Fruit fly (Drosophila melanogaster) S2 (cell line): Measurements from ENCODE around the gene CG3655.

ENCODE experiments used
- CG8478 ChIP-seq: fragments of >200 bp; optimal IDR thresholded peaks from 2 replicates; lab custom pipeline; 2018
- CTCF ChIP-seq, 2 experiments: fragments of >200 bp; optimal IDR thresholded peaks; 2 replicates each; lab custom pipeline; 2018

CG3655 gene

DNA sequence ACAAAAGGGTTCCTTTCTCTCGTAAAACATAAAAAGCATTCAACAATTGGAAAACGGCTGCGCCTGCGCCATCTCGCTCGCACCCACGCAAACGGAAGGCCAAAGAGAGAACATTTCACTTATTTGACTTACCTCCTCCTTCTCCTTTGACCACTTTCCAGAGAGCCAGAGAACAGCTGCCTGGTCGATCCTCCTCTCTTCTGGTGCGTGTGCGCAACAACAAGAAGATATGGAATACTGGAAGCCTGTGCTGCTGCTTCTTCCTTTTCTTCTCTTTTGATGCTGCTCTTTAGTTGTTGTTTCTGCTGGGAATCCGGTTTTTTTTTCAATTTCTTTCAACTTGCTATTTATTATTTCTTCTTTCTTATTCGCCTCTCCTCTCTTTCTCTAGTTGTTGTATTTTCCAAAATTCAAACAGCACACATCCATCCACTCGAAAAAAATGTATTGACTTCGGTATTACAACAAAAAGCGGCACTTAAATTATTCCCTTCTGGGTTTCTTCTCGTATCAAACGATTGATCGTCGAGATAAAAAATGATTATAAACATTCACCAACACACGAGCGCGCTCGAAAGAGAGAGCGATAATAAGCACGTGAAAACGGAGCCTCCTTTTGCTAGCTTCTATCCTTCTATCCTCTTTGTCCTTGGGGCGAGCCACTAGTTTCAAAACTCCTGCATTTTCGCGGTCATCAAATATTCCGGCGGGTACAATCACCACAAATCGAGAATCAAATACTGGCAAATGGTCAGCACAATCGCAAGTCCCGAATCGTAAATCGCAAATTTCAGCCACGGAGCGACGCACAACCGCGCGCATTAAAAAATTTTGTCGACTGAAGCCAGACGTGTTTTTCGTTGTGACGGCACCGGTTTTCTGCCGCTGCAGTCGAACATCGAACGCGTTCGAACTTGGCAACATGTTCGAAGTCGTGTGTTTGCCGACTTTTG, at the start of gene CG3655:
Gene CG3655 (minus strand): TSS at position 844 of the 953 bp plus-strand sequence.
- no peak for TF ChIP-seq CTCF (optimal IDR thresholded peaks at IDR 0.05; lab: Kevin White, UChicago)
- no peak for TF ChIP-seq CG8478 (lab: Kevin White, UChicago)

DNA sequence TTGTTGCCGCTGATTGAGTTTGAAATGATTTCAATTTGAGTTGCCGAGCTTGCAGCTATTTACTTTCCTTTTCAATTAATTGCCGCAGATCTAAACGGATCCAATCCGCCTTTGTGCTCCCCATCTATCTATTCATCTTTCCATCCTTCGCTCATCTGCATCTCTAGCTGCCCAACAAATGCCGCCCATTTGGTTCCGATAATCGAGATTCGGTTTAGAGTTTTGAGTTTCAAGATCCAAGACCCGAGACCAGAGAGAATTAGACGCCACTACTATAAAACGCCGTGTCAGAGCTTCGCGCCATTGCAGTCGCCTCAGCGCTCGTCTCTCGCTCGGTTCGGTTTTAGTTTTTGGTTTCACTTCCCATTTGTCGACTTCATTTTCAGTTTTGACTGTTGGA, 49.8 kb upstream of the CG3655 start, which contains the start of gene CG14626:
Gene CG14626 (plus strand): TSS at position 301 of the 400 bp plus-strand sequence.
- TF ChIP-seq CTCF (optimal IDR thresholded peaks at IDR 0.05; lab: Kevin White, UChicago) = no peak
- TF ChIP-seq CG8478 (lab: Kevin White, UChicago) = no peak

DNA sequence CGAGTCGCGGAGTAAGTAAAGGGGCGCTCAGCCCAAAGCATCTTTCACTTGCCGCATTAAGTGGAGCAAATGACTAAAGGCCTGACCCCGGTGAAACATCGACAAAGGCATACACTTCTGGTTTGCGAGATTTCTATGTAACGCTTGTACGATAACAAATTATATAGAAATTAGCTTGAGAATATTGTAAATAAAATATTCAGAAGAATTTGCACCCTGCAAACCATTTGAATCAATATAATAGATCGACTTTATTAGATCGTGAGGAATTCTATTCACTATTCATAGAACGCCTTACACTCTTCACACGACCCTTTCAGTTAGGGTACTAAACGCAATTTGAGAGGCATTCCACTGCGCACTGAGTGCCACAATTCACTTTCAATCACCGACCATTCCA, 49.0 kb upstream of the CG3655 start:
- TF ChIP-seq CG8478 (lab: Kevin White, UChicago) (no peak), CTCF (optimal IDR thresholded peaks at IDR 0.05; lab: Kevin White, UChicago) (no peak)

DNA sequence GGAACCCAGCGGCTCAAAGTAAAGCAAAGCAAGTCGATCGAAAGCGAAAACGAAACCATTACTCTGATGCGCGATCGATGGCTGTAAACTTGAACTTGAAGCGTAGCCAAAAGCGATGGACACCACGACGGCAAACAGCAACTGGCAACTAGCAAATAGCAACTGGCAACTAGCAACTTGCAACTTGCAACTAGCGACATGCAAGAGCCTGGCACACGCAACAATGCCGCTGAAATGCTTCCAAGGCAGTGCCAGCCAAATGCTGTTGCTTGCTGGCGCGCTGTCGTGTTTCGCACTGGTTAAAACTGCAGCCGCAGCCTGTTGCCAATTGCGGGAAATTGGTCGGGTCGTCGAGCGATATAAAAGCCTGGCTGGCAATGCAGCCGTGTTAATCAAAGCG, 46.6 kb upstream of the CG3655 start, which contains the start of gene CG14627:
Gene CG14627 (plus strand): TSS at position 301 of the 400 bp plus-strand sequence.
- no peak for TF ChIP-seq CG8478 (lab: Kevin White, UChicago)
- no peak for TF ChIP-seq CTCF (optimal IDR thresholded peaks at IDR 0.05; lab: Kevin White, UChicago)

DNA sequence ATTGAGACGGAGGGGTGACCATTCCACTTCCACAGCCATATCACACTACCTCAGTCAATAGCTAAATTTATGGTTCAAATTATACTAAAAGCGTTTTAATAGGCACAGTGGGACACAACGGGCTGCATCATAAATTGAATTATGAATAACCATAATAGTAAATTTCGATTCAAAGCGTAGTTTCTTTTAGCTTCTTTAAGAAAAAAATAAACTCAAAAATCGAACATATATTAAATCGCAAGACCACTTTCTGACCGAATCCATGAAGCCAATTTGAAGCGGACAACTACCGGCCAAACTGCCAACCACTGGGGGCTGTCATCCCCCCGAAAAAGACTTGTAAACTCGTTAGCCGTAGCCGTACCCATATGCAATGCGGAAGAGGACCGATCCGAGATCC, 46.2 kb upstream of the CG3655 start:
- TF ChIP-seq CTCF (optimal IDR thresholded peaks at IDR 0.05; lab: Kevin White, UChicago) = no peak
- TF ChIP-seq CG8478 (lab: Kevin White, UChicago) = no peak

DNA sequence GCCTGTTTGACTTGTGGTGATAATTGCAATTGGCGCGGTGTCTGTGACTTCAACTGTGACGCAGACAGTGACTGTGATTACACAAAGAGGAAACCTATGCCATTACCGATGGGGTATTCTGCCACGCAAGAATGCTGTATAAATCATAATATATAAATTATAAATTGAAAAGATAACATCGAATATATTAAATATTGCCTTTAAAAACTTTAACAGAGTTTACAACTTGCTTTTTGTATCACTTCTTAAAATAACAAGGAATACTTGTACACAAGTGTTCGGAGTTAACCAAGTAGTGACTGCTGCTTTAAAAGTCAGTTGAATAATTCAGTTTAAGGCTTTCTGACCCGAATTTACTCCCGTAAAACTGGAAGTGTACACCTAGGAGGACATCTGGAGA, 45.2 kb upstream of the CG3655 start, which contains the start of gene CG11379:
Gene CG11379 (plus strand): TSS at position 301 of the 400 bp plus-strand sequence.
- TF ChIP-seq CG8478 (lab: Kevin White, UChicago) (no peak), CTCF (optimal IDR thresholded peaks at IDR 0.05; lab: Kevin White, UChicago) (no peak)

DNA sequence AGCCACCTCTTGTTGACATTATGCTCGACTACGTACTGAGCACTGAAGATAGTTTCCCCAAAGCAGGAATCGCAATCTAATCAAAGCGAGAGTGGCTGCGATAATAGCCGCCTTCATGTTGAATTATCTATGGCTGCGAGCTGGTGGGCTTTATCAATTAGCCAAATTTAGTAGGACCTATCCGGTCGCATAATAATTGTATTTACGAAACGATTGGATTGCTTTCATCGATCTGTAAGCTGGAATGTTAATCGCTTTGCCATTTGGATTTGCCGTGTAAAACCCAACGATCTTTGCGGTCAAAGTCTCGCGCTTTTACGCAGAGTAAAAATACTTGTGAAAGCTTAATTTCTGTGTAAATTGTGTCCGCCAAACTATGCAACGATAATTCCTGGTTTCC, 41.3 kb upstream of the CG3655 start, which contains the start of gene CG11384:
Gene CG11384 (minus strand): TSS at position 43 of the 400 bp plus-strand sequence.
- TF ChIP-seq CTCF (optimal IDR thresholded peaks at IDR 0.05; lab: Kevin White, UChicago) (no peak), CG8478 (lab: Kevin White, UChicago) (no peak)

DNA sequence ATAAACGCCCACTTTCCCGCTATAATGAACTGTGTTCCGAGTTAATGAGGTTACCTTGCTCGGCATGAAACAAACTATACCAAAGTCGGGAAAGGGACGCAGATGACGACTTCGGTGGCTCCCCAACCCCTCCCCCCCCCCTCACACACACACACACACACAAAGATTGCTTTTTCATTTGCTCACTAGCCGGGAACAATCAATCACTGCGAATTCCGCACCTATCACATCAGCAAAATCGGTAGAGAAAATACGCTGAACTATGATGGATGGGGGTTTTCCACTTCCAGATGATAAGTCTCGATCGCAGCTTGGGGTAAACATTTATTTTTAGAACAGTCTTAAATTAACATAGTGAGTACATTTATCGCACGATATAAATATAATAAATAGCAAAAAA, 38.9 kb upstream of the CG3655 start:
- TF ChIP-seq CTCF (optimal IDR thresholded peaks at IDR 0.05; lab: Kevin White, UChicago) (no peak), CG8478 (lab: Kevin White, UChicago) (no peak)

DNA sequence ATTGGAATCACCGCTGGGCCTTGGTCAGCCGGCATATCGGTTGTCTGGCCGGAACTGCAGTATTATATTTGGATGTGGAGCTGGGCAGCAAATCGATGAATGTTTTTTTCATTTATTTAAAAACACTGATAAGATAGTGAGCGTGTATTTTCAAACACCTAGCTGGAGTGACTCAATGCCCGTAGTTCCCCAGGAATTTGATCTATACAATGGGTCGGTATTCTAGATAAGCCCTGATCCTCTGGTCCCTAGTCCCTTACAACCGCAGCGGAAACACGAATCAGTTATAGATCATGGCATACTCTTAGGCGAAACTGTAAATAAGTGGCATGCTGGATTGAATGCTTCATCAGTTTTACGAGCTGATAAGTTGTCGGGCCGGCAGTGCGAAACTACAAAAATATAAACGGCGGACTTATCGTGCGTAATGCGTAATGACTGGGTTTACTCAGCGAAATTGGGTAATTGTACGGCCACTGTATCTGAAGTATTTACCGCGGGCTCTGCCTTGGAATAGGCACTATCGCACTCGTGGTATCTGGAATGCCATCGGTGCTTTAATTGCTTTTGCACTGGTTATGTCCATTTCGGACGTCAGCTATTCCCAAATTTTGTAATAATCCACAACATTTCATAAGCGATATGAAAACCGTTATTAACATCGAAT, 38.2 kb upstream of the CG3655 start:
- TF ChIP-seq CTCF (optimal IDR thresholded peaks at IDR 0.05; lab: Kevin White, UChicago) = no peak
- no peak for TF ChIP-seq CG8478 (lab: Kevin White, UChicago)

DNA sequence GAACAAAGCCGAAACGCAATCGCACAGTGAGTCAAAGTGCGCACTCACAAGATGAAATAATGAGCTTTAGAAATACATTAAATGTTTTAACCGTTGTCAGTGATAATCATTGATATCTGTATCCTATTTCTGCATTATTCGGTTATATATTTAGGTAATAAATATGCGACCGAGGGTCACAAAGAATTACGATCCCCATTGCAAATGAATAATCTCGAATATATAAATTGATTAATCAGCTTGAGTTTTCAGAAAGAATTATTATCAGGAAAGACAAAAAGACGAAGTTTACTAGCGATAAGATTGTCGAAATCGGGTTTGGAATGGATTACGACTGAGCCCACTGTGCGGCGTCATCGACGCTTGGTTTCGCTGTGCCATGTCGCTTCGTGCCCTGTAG, 36.3 kb upstream of the CG3655 start:
- TF ChIP-seq CG8478 (lab: Kevin White, UChicago) (no peak), CTCF (optimal IDR thresholded peaks at IDR 0.05; lab: Kevin White, UChicago) (no peak)

DNA sequence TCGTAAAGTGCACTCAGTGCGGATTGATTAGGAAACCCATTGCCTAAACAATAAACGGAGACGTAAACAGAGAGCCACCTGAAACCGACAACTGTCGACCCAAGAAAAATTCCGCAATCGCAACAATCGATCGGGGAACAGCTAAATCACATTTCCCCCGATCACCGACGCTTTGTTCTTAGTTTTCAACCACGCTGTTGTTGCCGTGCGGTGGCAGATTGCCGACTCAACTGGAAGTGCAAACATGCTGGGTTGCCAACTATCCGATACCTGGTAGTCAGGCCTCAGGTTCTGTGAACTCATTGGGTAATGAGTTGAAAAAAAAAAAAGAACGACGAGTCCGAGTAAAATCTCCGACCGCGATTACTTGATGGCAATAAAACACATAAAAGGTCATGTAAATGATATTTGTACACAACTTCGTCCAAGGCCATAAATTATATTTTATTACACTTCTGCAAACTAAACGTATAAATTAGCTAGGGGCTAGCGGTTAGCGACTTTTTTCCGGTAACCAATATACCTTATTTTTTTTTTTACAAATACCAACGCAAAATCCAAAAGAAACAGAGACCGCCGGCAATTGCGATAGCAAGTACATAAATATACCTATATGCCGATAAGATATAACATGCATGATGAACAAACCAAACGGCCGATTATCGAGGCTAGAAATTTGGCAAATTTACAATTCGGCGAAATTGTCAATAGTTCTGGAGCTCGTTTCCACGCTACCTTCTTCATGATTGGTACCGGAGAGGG, 35.6 kb upstream of the CG3655 start, which contains the start of gene CG11378:
Gene CG11378 (plus strand): TSS at position 712 of the 762 bp plus-strand sequence.
- no peak for TF ChIP-seq CG8478 (lab: Kevin White, UChicago)
- no peak for TF ChIP-seq CTCF (optimal IDR thresholded peaks at IDR 0.05; lab: Kevin White, UChicago)

DNA sequence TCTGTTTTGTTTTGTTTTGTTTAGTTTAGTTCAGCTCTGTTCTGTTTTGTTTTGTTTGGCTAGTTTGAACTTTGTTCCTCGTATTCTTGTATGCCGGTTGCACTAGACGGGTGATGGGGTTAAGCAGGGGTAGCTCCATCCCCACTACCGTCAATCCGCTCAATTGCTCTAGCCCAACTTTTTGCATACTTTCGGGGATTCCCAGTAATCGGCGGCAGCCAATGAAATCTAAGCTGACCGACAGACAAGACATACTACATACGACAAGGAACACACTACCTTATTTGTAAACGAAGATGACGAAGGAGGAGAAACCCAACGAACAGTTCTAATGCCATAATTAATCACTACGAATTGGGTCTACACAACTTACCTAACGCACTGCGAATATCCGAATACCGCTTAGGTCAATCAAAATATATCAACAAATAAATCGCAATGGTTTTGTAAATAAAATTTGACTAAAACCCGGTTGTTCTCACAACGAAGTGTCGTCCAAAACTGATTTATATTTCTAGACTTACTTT, 27.3 kb upstream of the CG3655 start, which contains the start of gene eIF4E7:
Gene eIF4E7 (minus strand): TSS at position 477 of the 527 bp plus-strand sequence.
- TF ChIP-seq CTCF (optimal IDR thresholded peaks at IDR 0.05; lab: Kevin White, UChicago) (no peak), CG8478 (lab: Kevin White, UChicago) (no peak)

DNA sequence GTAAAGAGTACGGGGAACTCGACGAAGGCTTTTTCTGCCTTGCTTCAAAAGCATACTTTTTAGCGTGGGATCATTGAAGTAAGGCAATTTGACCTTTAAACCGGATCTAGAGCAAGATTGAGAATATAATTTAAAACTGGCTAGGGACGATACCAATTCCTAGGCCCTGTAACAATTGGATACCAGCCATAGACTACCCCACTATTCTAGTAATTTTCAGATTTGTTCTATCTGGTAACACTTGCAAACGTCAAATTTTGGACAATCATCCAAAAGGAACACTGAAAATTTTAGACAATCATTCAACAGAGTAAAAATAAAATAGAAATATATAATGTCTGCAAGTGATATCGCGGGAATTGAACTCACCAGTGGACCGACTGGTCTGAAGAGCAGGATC, 10.6 kb upstream of the CG3655 start, which contains the start of gene CG14628:
Gene CG14628 (plus strand): TSS at position 301 of the 400 bp plus-strand sequence.
- TF ChIP-seq CG8478 (lab: Kevin White, UChicago) = no peak
- no peak for TF ChIP-seq CTCF (optimal IDR thresholded peaks at IDR 0.05; lab: Kevin White, UChicago)
